Fruit fly (Drosophila melanogaster) whole organism, embryonic: Measurements from ENCODE around the gene CG6656.

Experiments used
- CG11398 ChIP-seq: fragments of 200-800 bp; sonication (Bioruptor generic); optimal IDR thresholded peaks from 2 replicates; lab custom pipeline; 2016; ENCODE audit warnings: missing biosample characterization, missing genetic modification characterization
- CG12071 ChIP-seq: fragments of 200-800 bp; sonication (Bioruptor generic); optimal IDR thresholded peaks from 3 replicates; lab custom pipeline; 2018; ENCODE audit warnings: missing biosample characterization, mild to moderate bottlenecking, missing genetic modification characterization
- CG13123 ChIP-seq: fragments of 200-800 bp; sonication (Bioruptor generic); optimal IDR thresholded peaks from 2 replicates; lab custom pipeline; 2016; ENCODE audit warnings: missing biosample characterization, missing genetic modification characterization
- CG13424 ChIP-seq: fragments of 200-800 bp; sonication (Bioruptor generic); optimal IDR thresholded peaks from 2 replicates; lab custom pipeline; 2019; ENCODE audit warnings: missing biosample characterization, mild to moderate bottlenecking, missing genetic modification characterization, moderate library complexity
- CG14710 ChIP-seq: fragments of 200-800 bp; sonication (Bioruptor generic); optimal IDR thresholded peaks from 3 replicates; lab custom pipeline; 2019; ENCODE audit warnings: missing biosample characterization, mild to moderate bottlenecking, missing genetic modification characterization, moderate library complexity
- CG14965 ChIP-seq: fragments of 200-800 bp; sonication (Bioruptor generic); optimal IDR thresholded peaks from 2 replicates; lab custom pipeline; 2016; ENCODE audit warnings: missing biosample characterization, missing genetic modification characterization, borderline replicate concordance
- CG1647 ChIP-seq: fragments of 200-800 bp; sonication (Bioruptor generic); optimal IDR thresholded peaks from 3 replicates; lab custom pipeline; 2016; ENCODE audit warnings: missing biosample characterization, missing genetic modification characterization
- CG17328 ChIP-seq: fragments of 200-800 bp; sonication (Bioruptor generic); IDR thresholded peaks from 2 replicates; pipeline ENCODE4 v1.3.6; 2022; ENCODE audit warnings: missing biosample characterization, missing genetic modification characterization
- CG17359 ChIP-seq: fragments of 200-800 bp; sonication (Bioruptor generic); optimal IDR thresholded peaks from 3 replicates; lab custom pipeline; 2018; ENCODE audit warnings: missing biosample characterization, mild to moderate bottlenecking, missing genetic modification characterization, moderate library complexity
- CG34376 ChIP-seq: fragments of 200-800 bp; sonication (Bioruptor generic); optimal IDR thresholded peaks from 2 replicates; lab custom pipeline; 2018; ENCODE audit warnings: missing biosample characterization, mild to moderate bottlenecking, missing genetic modification characterization
- CG3838 ChIP-seq: fragments of 200-800 bp; sonication (Bioruptor generic); optimal IDR thresholded peaks from 3 replicates; lab custom pipeline; 2016; ENCODE audit warnings: missing biosample characterization, missing genetic modification characterization
- CG4360 ChIP-seq: fragments of 200-800 bp; sonication (Bioruptor generic); IDR thresholded peaks from 2 replicates; pipeline ENCODE4 v1.3.6; 2022; ENCODE audit warnings: missing biosample characterization, missing genetic modification characterization
- CG4707 ChIP-seq: fragments of 200-800 bp; sonication (Bioruptor generic); optimal IDR thresholded peaks from 2 replicates; lab custom pipeline; 2018; ENCODE audit warnings: missing biosample characterization, mild to moderate bottlenecking, missing genetic modification characterization, moderate library complexity
- CG4820 ChIP-seq: fragments of 200-800 bp; sonication (Bioruptor generic); optimal IDR thresholded peaks from 3 replicates; lab custom pipeline; 2016; ENCODE audit warnings: missing biosample characterization, missing genetic modification characterization
- CG5245 ChIP-seq: fragments of 200-800 bp; sonication (Bioruptor generic); optimal IDR thresholded peaks from 3 replicates; lab custom pipeline; 2016; ENCODE audit warnings: missing biosample characterization, missing genetic modification characterization
- CG7372 ChIP-seq: fragments of 200-800 bp; sonication (Bioruptor generic); IDR thresholded peaks from 2 replicates; pipeline ENCODE4 v1.3.6; 2022; ENCODE audit warnings: missing biosample characterization, missing genetic modification characterization
- CG7556 ChIP-seq: fragments of 200-800 bp; sonication (Bioruptor generic); optimal IDR thresholded peaks from 2 replicates; lab custom pipeline; 2017; ENCODE audit warnings: missing biosample characterization, mild to moderate bottlenecking, missing genetic modification characterization
- CG8944 ChIP-seq: fragments of 200-800 bp; sonication (Bioruptor generic); optimal IDR thresholded peaks from 3 replicates; lab custom pipeline; 2016; ENCODE audit warnings: missing biosample characterization, missing genetic modification characterization
- CG9727 ChIP-seq: fragments of 200-800 bp; sonication (Bioruptor generic); optimal IDR thresholded peaks from 3 replicates; lab custom pipeline; 2017; ENCODE audit warnings: missing biosample characterization, mild to moderate bottlenecking, missing genetic modification characterization
- Drgx ChIP-seq: fragments of 200-800 bp; sonication (Bioruptor generic); IDR thresholded peaks from 2 replicates; pipeline ENCODE4 v1.3.6; 2022; ENCODE audit warnings: missing biosample characterization, missing genetic modification characterization
- E2f2 ChIP-seq: fragments of 200-800 bp; sonication (Bioruptor generic); IDR thresholded peaks from 2 replicates; pipeline ENCODE4 v1.3.6; 2022; ENCODE audit warnings: missing biosample characterization, missing genetic modification characterization
- HLH3B ChIP-seq: fragments of 200-800 bp; sonication (Bioruptor generic); IDR thresholded peaks from 2 replicates; pipeline ENCODE4 v1.3.6; 2022; ENCODE audit warnings: missing biosample characterization, missing genetic modification characterization
- Jarid2 ChIP-seq: fragments of 200-800 bp; sonication (Bioruptor generic); optimal IDR thresholded peaks from 3 replicates; lab custom pipeline; 2017; ENCODE audit warnings: mild to moderate bottlenecking, missing biosample characterization, missing genetic modification reagents, missing genetic modification characterization
- Lhr ChIP-seq: fragments of 200-800 bp; sonication (Bioruptor generic); optimal IDR thresholded peaks from 3 replicates; lab custom pipeline; 2017; ENCODE audit warnings: mild to moderate bottlenecking, missing biosample characterization, missing genetic modification reagents, missing genetic modification characterization
- Mad ChIP-seq: fragments of 200-800 bp; sonication (Bioruptor generic); optimal IDR thresholded peaks from 2 replicates; lab custom pipeline; 2016; ENCODE audit warnings: missing biosample characterization, missing genetic modification characterization
- NC2α ChIP-seq: fragments of 200-800 bp; sonication (Bioruptor generic); optimal IDR thresholded peaks from 2 replicates; lab custom pipeline; 2016; ENCODE audit warnings: missing biosample characterization, missing genetic modification characterization
- NFAT ChIP-seq: fragments of 200-800 bp; sonication (Bioruptor generic); IDR thresholded peaks from 2 replicates; pipeline ENCODE4 v1.3.6; 2022; ENCODE audit warnings: missing biosample characterization, missing genetic modification characterization
- PHDP ChIP-seq: fragments of 200-800 bp; sonication (Bioruptor generic); optimal IDR thresholded peaks from 3 replicates; lab custom pipeline; 2018; ENCODE audit warnings: missing biosample characterization, mild to moderate bottlenecking, missing genetic modification characterization, moderate library complexity
- Scr ChIP-seq: fragments of 200-800 bp; sonication (Bioruptor generic); IDR thresholded peaks from 2 replicates; pipeline ENCODE4 v1.3.6; 2022; ENCODE audit warnings: missing biosample characterization, missing genetic modification characterization; ENCODE audit not compliant: partially characterized antibody
- Spps ChIP-seq: fragments of 200-800 bp; sonication (Bioruptor generic); optimal IDR thresholded peaks from 2 replicates; lab custom pipeline; 2018; ENCODE audit warnings: missing biosample characterization, mild to moderate bottlenecking, missing genetic modification characterization
- TFAM ChIP-seq: fragments of 200-800 bp; sonication (Bioruptor generic); optimal IDR thresholded peaks from 2 replicates; lab custom pipeline; 2017; ENCODE audit warnings: missing biosample characterization, missing genetic modification characterization, inconsistent platforms
- Trl ChIP-seq, 3 experiments: fragments of >200 bp in 2 of 3; fragments of 200-800 bp in 1 of 3; sonication (Bioruptor generic) in 1 of 3; optimal IDR thresholded peaks; 2 replicates in 1 of 3; 3 replicates in 2 of 3; lab custom pipeline; 2016 to 2017; ENCODE audit warnings: missing biosample characterization in 1 of 3, missing genetic modification characterization in 1 of 3
- Usf ChIP-seq: fragments of 200-800 bp; sonication (Bioruptor generic); optimal IDR thresholded peaks from 2 replicates; lab custom pipeline; 2017; ENCODE audit warnings: missing genotype, missing biosample characterization, missing genetic modification characterization
- Vsx1 ChIP-seq: fragments of 200-800 bp; sonication (Bioruptor generic); optimal IDR thresholded peaks from 2 replicates; lab custom pipeline; 2017; ENCODE audit warnings: missing biosample characterization, mild to moderate bottlenecking, missing genetic modification characterization, missing genetic modification reagents
- al ChIP-seq: fragments of 200-800 bp; sonication (Bioruptor generic); IDR thresholded peaks from 2 replicates; pipeline ENCODE4 v1.3.6; 2022; ENCODE audit warnings: missing biosample characterization, missing genetic modification characterization
- cg ChIP-seq: fragments of 200-800 bp; sonication (Bioruptor generic); optimal IDR thresholded peaks from 3 replicates; lab custom pipeline; 2019; ENCODE audit warnings: missing biosample characterization, mild to moderate bottlenecking, missing genetic modification characterization, moderate library complexity
- gfzf ChIP-seq: fragments of 200-800 bp; sonication (Bioruptor generic); optimal IDR thresholded peaks from 2 replicates; lab custom pipeline; 2016; ENCODE audit warnings: missing biosample characterization, mild to moderate bottlenecking, missing genetic modification characterization, moderate library complexity
- odd ChIP-seq: fragments of 200-800 bp; sonication (Bioruptor generic); optimal IDR thresholded peaks from 2 replicates; lab custom pipeline; 2017; ENCODE audit warnings: missing biosample characterization, mild to moderate bottlenecking, missing genetic modification characterization
- pan ChIP-seq, 4 experiments: fragments of >200 bp in 3 of 4; fragments of 200-800 bp in 1 of 4; sonication (Bioruptor generic) in 1 of 4; optimal IDR thresholded peaks in 3 of 4; IDR thresholded peaks in 1 of 4; 2 replicates each; pipeline versions ENCODE4 v1.3.6 to Lab custom; 2017 to 2022; ENCODE audit warnings: missing biosample characterization in 2 of 4, missing genetic modification characterization in 2 of 4, mixed read lengths in 1 of 4
- sens-2 ChIP-seq: fragments of 200-800 bp; sonication (Bioruptor generic); IDR thresholded peaks from 2 replicates; pipeline ENCODE4 v1.3.6; 2022; ENCODE audit warnings: missing biosample characterization, missing genetic modification characterization
- sisA ChIP-seq: fragments of 200-800 bp; sonication (Bioruptor generic); IDR thresholded peaks from 2 replicates; pipeline ENCODE4 v1.3.6; 2022; ENCODE audit warnings: missing biosample characterization, missing genetic modification characterization
- ssp ChIP-seq: fragments of 200-800 bp; sonication (Bioruptor generic); IDR thresholded peaks from 2 replicates; pipeline ENCODE4 v1.3.6; 2022; ENCODE audit warnings: missing biosample characterization, missing genetic modification characterization
- stwl ChIP-seq: fragments of 200-800 bp; sonication (Bioruptor generic); optimal IDR thresholded peaks from 3 replicates; lab custom pipeline; 2018; ENCODE audit warnings: missing biosample characterization, mild to moderate bottlenecking, missing genetic modification characterization, moderate library complexity
- tap ChIP-seq: fragments of 200-800 bp; optimal IDR thresholded peaks from 3 replicates; lab custom pipeline; 2019; ENCODE audit warnings: missing biosample characterization, mild to moderate bottlenecking, missing genetic modification characterization, moderate library complexity
- ttk ChIP-seq: fragments of 200-800 bp; sonication (Bioruptor generic); IDR thresholded peaks from 2 replicates; pipeline ENCODE4 v2.1.2; 2022; ENCODE audit warnings: missing biosample characterization, missing genetic modification characterization
- tup ChIP-seq: fragments of 200-800 bp; sonication (Bioruptor generic); optimal IDR thresholded peaks from 2 replicates; lab custom pipeline; 2016; ENCODE audit warnings: missing biosample characterization, mild to moderate bottlenecking, missing genetic modification characterization, moderate library complexity
- zen2 ChIP-seq: fragments of 200-800 bp; sonication (Bioruptor generic); IDR thresholded peaks from 3 replicates; pipeline ENCODE4 v1.3.6; 2022; ENCODE audit warnings: missing biosample characterization, missing genetic modification characterization; ENCODE audit not compliant: partially characterized antibody
- zfh1 ChIP-seq: fragments of 200-800 bp; sonication (Bioruptor generic); IDR thresholded peaks from 3 replicates; pipeline ENCODE4 v1.3.6; 2022; ENCODE audit warnings: missing biosample characterization, missing genetic modification characterization

Gene CG6656

DNA sequence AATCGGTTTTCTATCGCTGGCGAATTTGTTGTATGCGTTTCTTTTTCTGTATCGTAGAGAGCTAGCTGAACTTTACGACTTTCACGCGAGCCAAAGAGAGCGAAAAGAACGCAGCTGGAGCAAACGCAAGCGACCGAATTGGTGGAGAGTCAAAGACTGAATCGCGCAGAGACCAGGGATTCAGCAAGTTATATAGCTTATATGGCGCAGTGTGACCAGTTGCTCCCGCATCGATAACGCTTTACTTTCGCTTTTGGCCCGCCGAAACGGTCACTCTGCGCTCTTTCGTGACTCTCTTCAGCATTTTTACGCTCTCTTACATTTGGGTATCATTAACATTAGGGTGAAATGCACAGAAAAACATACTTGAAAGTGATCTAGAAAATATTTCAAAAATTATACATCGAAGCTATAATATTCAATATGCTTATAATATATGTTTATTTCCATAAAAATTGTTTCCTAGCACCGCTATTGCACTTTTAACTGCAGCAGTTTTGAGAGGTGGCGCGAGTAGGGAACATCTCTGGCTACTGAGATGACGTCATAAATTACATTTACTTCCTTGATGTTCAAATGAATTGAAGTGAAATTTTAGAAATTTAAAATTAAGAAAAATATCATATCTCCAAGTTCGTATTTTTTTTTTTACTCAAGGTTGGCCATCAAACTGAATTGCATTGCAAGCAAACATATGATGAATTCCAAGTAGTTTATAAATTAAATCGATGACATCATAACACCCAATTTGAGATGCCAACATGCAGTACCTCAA lies 18.8 kb upstream of the CG6656 start, which contains the start of gene glec (continued):
- TF ChIP-seq CG13424 (peak; percentile 51), CG3838 (GFP tag; lab: Kevin White, UChicago) (no peak), Drgx (GFP tag; lab: Robert Waterston, UW) (peak; percentile 41; the same call in 1 of the 2 replicates), Mad (no peak), Vsx1 (GFP tag; lab: Kevin White, UChicago) (no peak), gfzf (peak; percentile 92), CG7372 (GFP tag; lab: Robert Waterston, UW) (no peak; the same call in 1 of the 2 replicates), pan (optimal IDR thresholded peaks at IDR 0.05; lab: Kevin White, UChicago) (no peak), pan (GFP tag; optimal IDR thresholded peaks at IDR 0.05 in 1 of 2, IDR thresholded peaks at IDR 0.05 in 1 of 2) (peak in 1 of 2 experiments; percentile 59), CG14965 (GFP tag; lab: Kevin White, UChicago) (no peak), CG7556 (GFP tag; lab: Kevin White, UChicago) (peak; percentile 50), tap (tag; lab: Kevin White, UChicago) (no peak), CG5245 (no peak), sisA (GFP tag; lab: Robert Waterston, UW) (no peak), NFAT (GFP tag; lab: Robert Waterston, UW) (peak; percentile 71), CG17359 (tag; lab: Kevin White, UChicago) (peak; percentile 9), Lhr (GFP tag; lab: Kevin White, UChicago) (no peak), tup (GFP tag; lab: Kevin White, UChicago) (no peak), CG11398 (no peak), CG12071 (peak; percentile 53), TFAM (GFP tag; lab: Kevin White, UChicago) (no peak), HLH3B (no peak), CG4820 (GFP tag; lab: Kevin White, UChicago) (no peak), Scr (GFP tag; lab: Robert Waterston, UW) (peak; percentile 56), CG17328 (GFP tag; lab: Robert Waterston, UW) (peak; percentile 45; the same call in 1 of the 2 replicates), CG14710 (tag; lab: Kevin White, UChicago) (peak; percentile 6), zfh1 (GFP tag; lab: Robert Waterston, UW) (peak; percentile 74), CG8944 (GFP tag; lab: Kevin White, UChicago) (peak; percentile 10), PHDP (peak; percentile 16), CG9727 (peak; percentile 1), E2f2 (peak; percentile 36), ssp (GFP tag; lab: Robert Waterston, UW) (no peak), stwl (tag; lab: Kevin White, UChicago) (peak; percentile 70), sens-2 (no peak), ttk (GFP tag; lab: Robert Waterston, UW) (peak; percentile 46; the same call in 1 of the 2 replicates), Spps (no peak), CG34376 (peak; percentile 28), CG13123 (no peak), Jarid2 (GFP tag; lab: Kevin White, UChicago) (peak; percentile 99), al (GFP tag; lab: Robert Waterston, UW) (no peak), CG4360 (GFP tag; lab: Robert Waterston, UW) (peak; percentile 60; the same call in 1 of the 2 replicates), NC2α (GFP tag; lab: Kevin White, UChicago) (peak; percentile 86), cg (peak; percentile 28), zen2 (GFP tag; lab: Robert Waterston, UW) (peak; percentile 42; the same call in 1 of the 3 replicates), CG1647 (GFP tag; lab: Kevin White, UChicago) (peak; percentile 40), Usf (no peak), odd (GFP tag; lab: Kevin White, UChicago) (no peak), Trl (optimal IDR thresholded peaks at IDR 0.05; lab: Kevin White, UChicago) (peak; percentile 90 to 93), Trl (GFP tag; optimal IDR thresholded peaks at IDR 0.05; lab: Kevin White, UChicago) (peak; percentile 67), CG4707 (GFP tag; lab: Kevin White, UChicago) (no peak)
